Fruit fly (Drosophila melanogaster): ENCODE results near the gene Arp3.

The Arp3 gene

dm6 chr3L:8065575-8066410 lies 49.9 kb downstream of the Arp3 start (continued):
- TF ChIP-seq Eip78C (GFP tag) (peak; percentile 48), Blimp-1 (GFP tag; optimal IDR thresholded peaks at IDR 0.05) (peak; percentile 35), ss (GFP tag; optimal IDR thresholded peaks at IDR 0.05) (no peak), Ets21C (GFP tag; optimal IDR thresholded peaks at IDR 0.05) (no peak), CG31627 (GFP tag; optimal IDR thresholded peaks at IDR 0.05) (no peak), CG32006 (GFP tag; optimal IDR thresholded peaks at IDR 0.05) (no peak), CG16779 (tag; optimal IDR thresholded peaks at IDR 0.05) (no peak), CG8119 (GFP tag; IDR thresholded peaks at IDR 0.05) (no peak; the same call in 2 of the 3 replicates), achi (GFP tag; optimal IDR thresholded peaks at IDR 0.05) (no peak), eg (GFP tag; IDR thresholded peaks at IDR 0.05) (no peak), OdsH (GFP tag; optimal IDR thresholded peaks at IDR 0.05) (no peak), fd85E (GFP tag; optimal IDR thresholded peaks at IDR 0.05) (no peak), Eip75B (GFP tag; optimal IDR thresholded peaks at IDR 0.05) (no peak), Sox14 (GFP tag; optimal IDR thresholded peaks at IDR 0.05) (no peak), Hr39 (GFP tag; optimal IDR thresholded peaks at IDR 0.05) (no peak), CG15336 (GFP tag; IDR thresholded peaks at IDR 0.05) (peak; percentile 33; the same call in 1 of the 2 replicates)

All from whole organism, prepupa.